Fruit fly (Drosophila melanogaster) whole organism, embryonic: ENCODE results near the gene alpha-Man-IIb.
A peak's percentile ranks its signal among the peaks of the same experiment; 100 is the strongest.

Source experiments
- Ada2b ChIP-seq: fragments of 200-800 bp; sonication (Bioruptor generic); IDR thresholded peaks from 2 replicates; pipeline ENCODE4 v1.3.6; 2022; ENCODE audit warnings: missing biosample characterization, missing genetic modification characterization
- CG10147 ChIP-seq: fragments of 200-800 bp; sonication (Bioruptor generic); optimal IDR thresholded peaks from 2 replicates; lab custom pipeline; 2019; ENCODE audit warnings: missing biosample characterization, mild to moderate bottlenecking, missing genetic modification characterization, moderate library complexity
- CG11247 ChIP-seq: fragments of 200-800 bp; sonication (Bioruptor generic); IDR thresholded peaks from 2 replicates; pipeline ENCODE4 v1.3.6; 2022; ENCODE audit warnings: missing biosample characterization, missing genetic modification characterization
- CG12236 ChIP-seq: fragments of 200-800 bp; sonication (Bioruptor generic); optimal IDR thresholded peaks from 2 replicates; lab custom pipeline; 2016; ENCODE audit warnings: missing biosample characterization, missing genetic modification characterization
- CG13424 ChIP-seq: fragments of 200-800 bp; sonication (Bioruptor generic); optimal IDR thresholded peaks from 2 replicates; lab custom pipeline; 2019; ENCODE audit warnings: missing biosample characterization, mild to moderate bottlenecking, missing genetic modification characterization, moderate library complexity
- CG13894 ChIP-seq: fragments of 200-800 bp; sonication (Bioruptor generic); optimal IDR thresholded peaks from 3 replicates; lab custom pipeline; 2018; ENCODE audit warnings: missing biosample characterization, mild to moderate bottlenecking, missing genetic modification characterization, moderate library complexity
- CG1647 ChIP-seq: fragments of 200-800 bp; sonication (Bioruptor generic); optimal IDR thresholded peaks from 3 replicates; lab custom pipeline; 2016; ENCODE audit warnings: missing biosample characterization, missing genetic modification characterization
- CG31365 ChIP-seq: fragments of 200-800 bp; sonication (Bioruptor generic); optimal IDR thresholded peaks from 2 replicates; lab custom pipeline; 2018; ENCODE audit warnings: missing biosample characterization, mild to moderate bottlenecking, missing genetic modification characterization
- CG42726 ChIP-seq: fragments of 200-800 bp; sonication (Bioruptor generic); IDR thresholded peaks from 2 replicates; pipeline ENCODE4 v1.3.6; 2022; ENCODE audit warnings: missing biosample characterization, missing genetic modification characterization; ENCODE audit not compliant: partially characterized antibody
- CG5245 ChIP-seq: fragments of 200-800 bp; sonication (Bioruptor generic); optimal IDR thresholded peaks from 3 replicates; lab custom pipeline; 2016; ENCODE audit warnings: missing biosample characterization, missing genetic modification characterization
- CG6689 ChIP-seq: fragments of 200-800 bp; sonication (Bioruptor generic); IDR thresholded peaks from 2 replicates; pipeline ENCODE4 v1.3.6; 2022; ENCODE audit warnings: missing biosample characterization, missing genetic modification characterization
- CG6813 ChIP-seq: fragments of 200-800 bp; sonication (Bioruptor generic); optimal IDR thresholded peaks from 2 replicates; lab custom pipeline; 2017; ENCODE audit warnings: missing biosample characterization, missing genetic modification characterization, mild to moderate bottlenecking, moderate library complexity, missing genetic modification reagents
- CG8359 ChIP-seq: fragments of 200-800 bp; sonication (Bioruptor generic); optimal IDR thresholded peaks from 2 replicates; lab custom pipeline; 2017; ENCODE audit warnings: missing biosample characterization, mild to moderate bottlenecking, missing genetic modification characterization, borderline replicate concordance
- CG8388 ChIP-seq: fragments of 200-800 bp; sonication (Bioruptor generic); optimal IDR thresholded peaks from 2 replicates; lab custom pipeline; 2019; ENCODE audit warnings: missing biosample characterization, mild to moderate bottlenecking, missing genetic modification characterization, moderate library complexity
- CG8944 ChIP-seq: fragments of 200-800 bp; sonication (Bioruptor generic); optimal IDR thresholded peaks from 3 replicates; lab custom pipeline; 2016; ENCODE audit warnings: missing biosample characterization, missing genetic modification characterization
- CG9609 ChIP-seq: fragments of 200-800 bp; sonication (Bioruptor generic); optimal IDR thresholded peaks from 3 replicates; lab custom pipeline; 2016; ENCODE audit warnings: missing biosample characterization, missing genetic modification characterization
- CG9817 ChIP-seq: fragments of 200-800 bp; sonication (Bioruptor generic); optimal IDR thresholded peaks from 2 replicates; lab custom pipeline; 2018; ENCODE audit warnings: missing biosample characterization, mild to moderate bottlenecking, missing genetic modification characterization, moderate library complexity
- Camta ChIP-seq: fragments of 200-800 bp; sonication (Bioruptor generic); optimal IDR thresholded peaks from 2 replicates; lab custom pipeline; 2016; ENCODE audit warnings: missing biosample characterization, missing genetic modification characterization
- Dref ChIP-seq: fragments of 200-800 bp; sonication (Bioruptor generic); IDR thresholded peaks from 2 replicates; pipeline ENCODE4 v1.3.6; 2022; ENCODE audit warnings: missing biosample characterization, missing genetic modification characterization
- Drgx ChIP-seq: fragments of 200-800 bp; sonication (Bioruptor generic); IDR thresholded peaks from 2 replicates; pipeline ENCODE4 v1.3.6; 2022; ENCODE audit warnings: missing biosample characterization, missing genetic modification characterization
- Gug ChIP-seq: fragments of 200-800 bp; sonication (Bioruptor generic); IDR thresholded peaks from 4 replicates; pipeline ENCODE4 v1.3.6; 2022; ENCODE audit warnings: missing biosample characterization, missing genetic modification characterization
- H2.0 ChIP-seq: fragments of 200-800 bp; sonication (Bioruptor generic); IDR thresholded peaks from 2 replicates; pipeline ENCODE4 v1.3.6; 2022; ENCODE audit warnings: missing biosample characterization, missing genetic modification characterization
- HHEX ChIP-seq: fragments of 200-800 bp; sonication (Bioruptor generic); optimal IDR thresholded peaks from 3 replicates; lab custom pipeline; 2017; ENCODE audit warnings: missing biosample characterization, mild to moderate bottlenecking, missing genetic modification characterization, missing genetic modification reagents
- MBD-R2 ChIP-seq: fragments of 200-800 bp; sonication (Bioruptor generic); IDR thresholded peaks from 2 replicates; pipeline ENCODE4 v1.3.6; 2022; ENCODE audit warnings: missing biosample characterization, missing genetic modification characterization
- Mad ChIP-seq: fragments of 200-800 bp; sonication (Bioruptor generic); optimal IDR thresholded peaks from 2 replicates; lab custom pipeline; 2016; ENCODE audit warnings: missing biosample characterization, missing genetic modification characterization
- Mrtf ChIP-seq: fragments of 200-800 bp; sonication (Bioruptor generic); IDR thresholded peaks from 3 replicates; pipeline ENCODE4 v1.3.6; 2022; ENCODE audit warnings: missing biosample characterization, missing genetic modification characterization
- Ptx1 ChIP-seq: fragments of 200-800 bp; sonication (Bioruptor generic); IDR thresholded peaks from 2 replicates; pipeline ENCODE4 v1.3.6; 2022; ENCODE audit warnings: missing biosample characterization, missing genetic modification characterization
- Scr ChIP-seq: fragments of 200-800 bp; sonication (Bioruptor generic); IDR thresholded peaks from 2 replicates; pipeline ENCODE4 v1.3.6; 2022; ENCODE audit warnings: missing biosample characterization, missing genetic modification characterization; ENCODE audit not compliant: partially characterized antibody
- ab ChIP-seq: fragments of 200-800 bp; sonication (Bioruptor generic); optimal IDR thresholded peaks from 2 replicates; lab custom pipeline; 2016; ENCODE audit warnings: missing biosample characterization, missing genetic modification characterization
- bsh ChIP-seq, 2 experiments: fragments of 200-800 bp; sonication (Bioruptor generic); optimal IDR thresholded peaks; 2 replicates each; lab custom pipeline; 2017 to 2018; ENCODE audit warnings: mild to moderate bottlenecking in 2 of 2, missing biosample characterization in 2 of 2, missing genetic modification characterization in 2 of 2, moderate library complexity in 1 of 2
- chif ChIP-seq, 2 experiments: fragments of 200-800 bp; sonication (Bioruptor generic); optimal IDR thresholded peaks; 3 replicates each; lab custom pipeline; 2016; ENCODE audit warnings: missing biosample characterization in 2 of 2, missing genetic modification characterization in 2 of 2
- dpn ChIP-seq, 2 experiments: fragments of 200-800 bp; sonication (Bioruptor generic); optimal IDR thresholded peaks; 3 replicates each; lab custom pipeline; 2016; ENCODE audit warnings: missing biosample characterization in 2 of 2, missing genetic modification characterization in 2 of 2
- eyg ChIP-seq: fragments of 200-800 bp; sonication (Bioruptor generic); optimal IDR thresholded peaks from 3 replicates; lab custom pipeline; 2016; ENCODE audit warnings: missing biosample characterization, missing genetic modification characterization
- fd96Cb ChIP-seq: fragments of 200-800 bp; sonication (Bioruptor generic); optimal IDR thresholded peaks from 2 replicates; lab custom pipeline; 2018; ENCODE audit warnings: missing biosample characterization, mild to moderate bottlenecking, missing genetic modification characterization, moderate library complexity
- fru ChIP-seq: fragments of >200 bp; optimal IDR thresholded peaks from 2 replicates; lab custom pipeline; 2017
- gcm ChIP-seq: fragments of 200-800 bp; sonication (Bioruptor generic); optimal IDR thresholded peaks from 2 replicates; lab custom pipeline; 2019; ENCODE audit warnings: missing biosample characterization, mild to moderate bottlenecking, missing genetic modification characterization, moderate library complexity
- gro ChIP-seq: fragments of 200-800 bp; sonication (Bioruptor generic); optimal IDR thresholded peaks from 2 replicates; lab custom pipeline; 2016; ENCODE audit warnings: missing biosample characterization, missing genetic modification characterization
- h ChIP-seq: fragments of >200 bp; optimal IDR thresholded peaks from 2 replicates; lab custom pipeline; 2017
- ham ChIP-seq: fragments of 200-800 bp; sonication (Bioruptor generic); IDR thresholded peaks from 2 replicates; pipeline ENCODE4 v1.3.6; 2022; ENCODE audit warnings: missing biosample characterization, missing genetic modification characterization
- hbn ChIP-seq: fragments of 200-800 bp; sonication (Bioruptor generic); IDR thresholded peaks from 2 replicates; pipeline ENCODE4 v1.3.6; 2022; ENCODE audit warnings: missing biosample characterization, missing genetic modification characterization; ENCODE audit not compliant: partially characterized antibody
- hkb ChIP-seq, 2 experiments: fragments of 200-800 bp in 1 of 2; fragments of >200 bp in 1 of 2; sonication (Bioruptor generic) in 1 of 2; IDR thresholded peaks in 1 of 2; optimal IDR thresholded peaks in 1 of 2; 2 replicates each; pipeline versions ENCODE4 v1.3.6 to Lab custom; 2017 to 2022; ENCODE audit warnings: missing biosample characterization in 1 of 2, missing genetic modification characterization in 1 of 2
- knrl ChIP-seq: fragments of 200-800 bp; sonication (Bioruptor generic); IDR thresholded peaks from 3 replicates; pipeline ENCODE4 v1.3.6; 2022; ENCODE audit warnings: missing biosample characterization, missing genetic modification characterization; ENCODE audit not compliant: partially characterized antibody
- lab ChIP-seq: fragments of 200-800 bp; sonication (Bioruptor generic); optimal IDR thresholded peaks from 3 replicates; lab custom pipeline; 2017; ENCODE audit warnings: missing biosample characterization, missing genetic modification characterization, mild to moderate bottlenecking, moderate library complexity, missing genetic modification reagents
- mam ChIP-seq: fragments of 200-800 bp; sonication (Bioruptor generic); optimal IDR thresholded peaks from 3 replicates; lab custom pipeline; 2016; ENCODE audit warnings: missing biosample characterization, missing genetic modification characterization
- pum ChIP-seq: fragments of 200-800 bp; sonication (Bioruptor generic); optimal IDR thresholded peaks from 2 replicates; lab custom pipeline; 2016; ENCODE audit warnings: missing biosample characterization, missing genetic modification characterization
- pzg ChIP-seq: fragments of 200-800 bp; sonication (Bioruptor generic); optimal IDR thresholded peaks from 3 replicates; lab custom pipeline; 2018; ENCODE audit warnings: missing biosample characterization, mild to moderate bottlenecking, missing genetic modification characterization, moderate library complexity
- ro ChIP-seq: fragments of 200-800 bp; sonication (Bioruptor generic); IDR thresholded peaks from 2 replicates; pipeline ENCODE4 v1.3.6; 2022; ENCODE audit warnings: missing biosample characterization, missing genetic modification characterization
- row ChIP-seq: fragments of 200-800 bp; sonication (Bioruptor generic); IDR thresholded peaks from 3 replicates; pipeline ENCODE4 v1.3.6; 2022; ENCODE audit warnings: missing biosample characterization, missing genetic modification characterization
- so ChIP-seq: fragments of 200-800 bp; sonication (Bioruptor generic); IDR thresholded peaks from 3 replicates; pipeline ENCODE4 v1.3.6; 2022; ENCODE audit warnings: missing biosample characterization, missing genetic modification characterization
- tap ChIP-seq: fragments of 200-800 bp; optimal IDR thresholded peaks from 3 replicates; lab custom pipeline; 2019; ENCODE audit warnings: missing biosample characterization, mild to moderate bottlenecking, missing genetic modification characterization, moderate library complexity
- tio ChIP-seq: fragments of 200-800 bp; sonication (Bioruptor generic); optimal IDR thresholded peaks from 2 replicates; lab custom pipeline; 2017; ENCODE audit warnings: missing biosample characterization, missing genetic modification characterization, inconsistent platforms

Gene alpha-Man-IIb

DNA sequence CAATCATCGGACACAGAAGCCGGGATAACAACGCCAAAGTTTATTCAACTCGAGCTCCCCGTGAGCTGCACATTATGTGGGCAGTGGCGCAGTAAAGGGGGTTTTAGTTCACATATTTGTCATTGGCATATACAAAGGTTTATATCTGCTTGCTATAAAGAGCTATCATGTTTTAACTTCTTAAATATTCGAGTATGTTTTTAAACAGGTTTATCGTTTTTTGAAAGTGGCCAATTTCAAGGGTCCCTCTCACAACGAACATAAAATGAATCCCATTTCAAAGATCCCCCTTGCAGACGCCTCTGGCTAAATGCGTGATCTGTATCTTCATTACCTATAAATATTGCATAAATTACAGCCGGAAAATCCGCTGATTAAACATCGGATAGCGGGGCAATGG lies 23.5 kb downstream of the alpha-Man-IIb start (continued):
- TF ChIP-seq Mrtf (GFP tag; lab: Robert Waterston, UW) (no peak), tap (tag; lab: Kevin White, UChicago) (no peak), tio (no peak), CG5245 (GFP tag; lab: Kevin White, UChicago) (no peak), CG12236 (GFP tag; lab: Kevin White, UChicago) (no peak), CG13894 (tag; lab: Kevin White, UChicago) (no peak), eyg (GFP tag; lab: Kevin White, UChicago) (no peak), pzg (GFP tag; lab: Kevin White, UChicago) (no peak), CG31365 (no peak), CG8359 (GFP tag; lab: Kevin White, UChicago) (no peak), gcm (GFP tag; lab: Kevin White, UChicago) (no peak), fru (lab: Kevin White, UChicago) (no peak), gro (GFP tag; lab: Kevin White, UChicago) (no peak), bsh (GFP tag; optimal IDR thresholded peaks at IDR 0.05; lab: Kevin White, UChicago) (peak in 1 of 2 experiments; percentile 50), CG13424 (peak; percentile 55), CG10147 (no peak), knrl (no peak), ab (GFP tag; lab: Kevin White, UChicago) (no peak), row (GFP tag; lab: Robert Waterston, UW) (peak; percentile 39; the same call in 1 of the 3 replicates), MBD-R2 (GFP tag; lab: Robert Waterston, UW) (no peak), h (lab: Kevin White, UChicago) (no peak), dpn (GFP tag; optimal IDR thresholded peaks at IDR 0.05; lab: Kevin White, UChicago) (peak in 1 of 2 experiments; percentile 32), CG9609 (GFP tag; lab: Kevin White, UChicago) (no peak), lab (GFP tag; lab: Kevin White, UChicago) (peak; percentile 18), fd96Cb (tag; lab: Kevin White, UChicago) (no peak), Mad (GFP tag; lab: Kevin White, UChicago) (no peak), mam (peak; percentile 16), ro (no peak), CG1647 (GFP tag; lab: Kevin White, UChicago) (no peak), Camta (peak; percentile 16), hbn (GFP tag; lab: Robert Waterston, UW) (no peak), CG8944 (GFP tag; lab: Kevin White, UChicago) (no peak), Gug (GFP tag; lab: Robert Waterston, UW) (0 out of 4 replicates have a peak, but pooled peaks have one; percentile 2), so (GFP tag; lab: Robert Waterston, UW) (no peak), CG11247 (GFP tag; lab: Robert Waterston, UW) (no peak), CG6689 (GFP tag; lab: Robert Waterston, UW) (peak; percentile 24; the same call in 1 of the 2 replicates), Scr (GFP tag; lab: Robert Waterston, UW) (no peak), pum (GFP tag; lab: Kevin White, UChicago) (no peak), Ptx1 (GFP tag; lab: Robert Waterston, UW) (peak; percentile 36; the same call in 1 of the 2 replicates), CG6813 (GFP tag; lab: Kevin White, UChicago) (no peak), ham (no peak), hkb (optimal IDR thresholded peaks at IDR 0.05; lab: Kevin White, UChicago) (no peak), hkb (GFP tag; IDR thresholded peaks at IDR 0.05; lab: Robert Waterston, UW) (0 out of 2 replicates have a peak, but pooled peaks have one; percentile 33), Drgx (GFP tag; lab: Robert Waterston, UW) (peak; percentile 35; the same call in 1 of the 2 replicates), chif (GFP tag; optimal IDR thresholded peaks at IDR 0.05; lab: Kevin White, UChicago) (no peak), CG42726 (GFP tag; lab: Robert Waterston, UW) (no peak), CG9817 (tag; lab: Kevin White, UChicago) (peak; percentile 13), HHEX (no peak), CG8388 (GFP tag; lab: Kevin White, UChicago) (no peak), Ada2b (GFP tag; lab: Robert Waterston, UW) (0 out of 2 replicates have a peak, but pooled peaks have one; percentile 5), H2.0 (GFP tag; lab: Robert Waterston, UW) (no peak), Dref (GFP tag; lab: Robert Waterston, UW) (no peak)
